Worm (Caenorhabditis elegans): ENCODE measurements around the gene Y102A5C.4.

Y102A5C.4 gene

DNA sequence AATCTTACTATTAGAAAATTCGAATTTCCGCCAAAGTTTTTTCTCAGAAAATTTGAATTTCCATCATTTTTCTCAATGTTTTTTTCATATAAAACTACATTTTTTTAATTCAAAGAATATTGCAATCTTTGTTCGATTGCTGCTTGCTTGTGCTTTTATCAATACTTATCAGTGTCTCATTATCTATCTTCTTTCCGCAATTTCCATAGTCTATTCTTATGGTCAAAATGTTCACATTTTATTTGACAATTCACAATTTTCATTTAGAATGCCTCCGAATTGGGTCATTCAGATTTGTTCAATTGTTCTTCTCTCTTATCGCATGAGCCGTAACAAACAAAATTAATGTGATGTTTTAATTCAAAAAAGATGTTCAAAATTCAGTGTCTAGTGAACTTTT, 10.8 kb upstream of the Y102A5C.4 start:
- TF ChIP-seq mep-1 (tag; optimal IDR thresholded peaks at IDR 0.05) (no peak), snu-23 (GFP tag; optimal IDR thresholded peaks at IDR 0.05) (no peak), nhr-85 (tag) (no peak), C04F5.9 (tag; optimal IDR thresholded peaks at IDR 0.05) (no peak), nhr-11 (tag; optimal IDR thresholded peaks at IDR 0.05) (no peak), hlh-4 (tag; optimal IDR thresholded peaks at IDR 0.05) (no peak), lin-14 (GFP tag; optimal IDR thresholded peaks at IDR 0.05) (no peak), zag-1 (tag; optimal IDR thresholded peaks at IDR 0.05) (no peak), ces-1 (GFP tag; optimal IDR thresholded peaks at IDR 0.05) (no peak)

- TF ChIP-seq elt-2 (tag; optimal IDR thresholded peaks at IDR 0.05) (no peak), unc-62 (GFP tag; optimal IDR thresholded peaks at IDR 0.05) (no peak), egl-27 (tag; optimal IDR thresholded peaks at IDR 0.05) (no peak), ceh-8 (GFP tag; optimal IDR thresholded peaks at IDR 0.05) (no peak), nhr-71 (tag; optimal IDR thresholded peaks at IDR 0.05) (no peak), elt-3 (tag; optimal IDR thresholded peaks at IDR 0.05) (no peak), ztf-11 (tag; optimal IDR thresholded peaks at IDR 0.05) (no peak), lin-14 (GFP tag; optimal IDR thresholded peaks at IDR 0.05) (no peak), nhr-19 (GFP tag; conservative IDR thresholded peaks at IDR 0.05) (no peak), ceh-90 (tag; optimal IDR thresholded peaks at IDR 0.05) (no peak), sup-37 (GFP tag; optimal IDR thresholded peaks at IDR 0.05) (no peak), Y116A8C.19 (tag; optimal IDR thresholded peaks at IDR 0.05; ENCODE audit: borderline replicate concordance) (no peak), ceh-88 (GFP tag; IDR thresholded peaks at IDR 0.05) (no peak), aha-1 (tag; optimal IDR thresholded peaks at IDR 0.05) (no peak), nhr-12 (tag; optimal IDR thresholded peaks at IDR 0.05) (no peak), grh-1 (GFP tag; IDR thresholded peaks at IDR 0.05) (no peak), ceh-82 (tag; optimal IDR thresholded peaks at IDR 0.05) (no peak), lin-35 (GFP tag; optimal IDR thresholded peaks at IDR 0.05) (no peak), nhr-85 (tag) (no peak), swsn-7 (tag; optimal IDR thresholded peaks at IDR 0.05) (no peak)
Observed at ce11 chrV:16911934-16912333, 10.1 kb upstream of the Y102A5C.4 start, which contains the start of gene nhr-116. TSS of gene nhr-116 (plus strand) at chrV:16912234.

DNA sequence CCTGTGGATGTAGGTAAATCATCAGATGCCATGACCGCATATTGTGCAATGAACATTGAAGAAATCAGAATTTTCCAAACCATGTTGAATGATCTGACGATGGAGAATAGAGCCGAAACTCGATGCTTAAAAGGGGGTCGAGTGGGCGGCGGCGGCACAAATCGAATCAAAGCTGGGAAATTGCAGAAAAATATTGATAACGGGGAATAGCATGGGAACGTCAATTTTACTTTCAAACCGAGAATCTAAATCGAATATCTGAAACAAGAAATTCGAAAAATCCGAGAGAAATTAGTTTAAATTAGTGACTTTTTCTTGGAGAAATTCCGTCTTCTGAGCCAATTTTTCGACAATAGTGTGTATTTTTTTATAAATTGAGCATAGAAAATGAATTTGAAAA, 6.0 kb upstream of the Y102A5C.4 start, which contains the start of gene F09C6.10:
Gene F09C6.10, minus strand, starts transcription at position 101 of the 400 bp plus-strand sequence.
- TF ChIP-seq pag-3 (tag; optimal IDR thresholded peaks at IDR 0.05; ENCODE audit: borderline replicate concordance, insufficient read depth) (no peak), fkh-10 (GFP tag; optimal IDR thresholded peaks at IDR 0.05) (no peak), nhr-12 (tag; optimal IDR thresholded peaks at IDR 0.05) (no peak), zag-1 (tag; optimal IDR thresholded peaks at IDR 0.05) (no peak), egl-27 (tag; optimal IDR thresholded peaks at IDR 0.05) (no peak), unc-86 (tag; optimal IDR thresholded peaks at IDR 0.05) (no peak), elt-2 (tag; optimal IDR thresholded peaks at IDR 0.05) (no peak), ceh-82 (tag; optimal IDR thresholded peaks at IDR 0.05) (no peak)

DNA sequence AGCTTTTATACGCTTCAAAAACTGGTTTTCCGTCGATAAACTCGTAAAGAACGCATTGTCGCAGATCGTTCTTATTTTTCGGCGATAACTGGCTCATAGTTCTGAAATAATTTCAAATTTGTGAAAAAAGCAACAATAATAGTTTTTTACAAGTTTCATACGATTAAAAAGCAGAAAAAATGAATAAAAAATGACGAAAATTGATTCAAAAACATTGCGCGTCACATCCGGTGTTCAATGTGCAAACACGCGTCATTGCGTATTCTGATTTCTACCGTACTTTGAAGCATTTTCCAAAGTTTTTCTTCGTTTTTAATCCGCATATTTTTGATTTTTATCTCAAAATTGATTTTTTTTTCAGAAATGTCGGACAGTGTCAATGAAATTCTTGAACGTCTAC, 3.7 kb upstream of the Y102A5C.4 start, which contains the start of the genes fbxa-206 and Y102A5C.2:
Gene fbxa-206, minus strand, starts transcription at position 101 of the 400 bp plus-strand sequence.
Gene Y102A5C.2, plus strand, starts transcription at position 354 of the 400 bp plus-strand sequence.
- TF ChIP-seq blmp-1 (tag; optimal IDR thresholded peaks at IDR 0.05) (no peak), ztf-4 (tag; optimal IDR thresholded peaks at IDR 0.05) (no peak), Y116A8C.19 (tag; optimal IDR thresholded peaks at IDR 0.05; ENCODE audit: borderline replicate concordance) (no peak), isw-1 (GFP tag; IDR thresholded peaks at IDR 0.05) (no peak), nhr-12 (tag; optimal IDR thresholded peaks at IDR 0.05) (no peak), sox-4 (tag; optimal IDR thresholded peaks at IDR 0.05) (no peak), dpl-1 (GFP tag; optimal IDR thresholded peaks at IDR 0.05) (no peak), efl-1 (optimal IDR thresholded peaks at IDR 0.05) (no peak), efl-1 (GFP tag; optimal IDR thresholded peaks at IDR 0.05 in 1 of 2) (no peak), alr-1 (tag; optimal IDR thresholded peaks at IDR 0.05; ENCODE audit: borderline replicate concordance) (no peak), C34B4.2 (tag; optimal IDR thresholded peaks at IDR 0.05) (no peak), unc-30 (tag; optimal IDR thresholded peaks at IDR 0.05) (no peak)
